Fruit fly (Drosophila melanogaster) whole organism, adult: Measurements from ENCODE around the gene mRpS33.

Source experiments
- CG11617 ChIP-seq: fragments of 200-800 bp; sonication (Bioruptor generic); optimal IDR thresholded peaks from 2 replicates; lab custom pipeline; 2017; ENCODE audit warnings: mild to moderate bottlenecking, missing biosample characterization, missing genetic modification reagents, missing genetic modification characterization
- CG12768 ChIP-seq: fragments of 200-800 bp; sonication (Bioruptor generic); optimal IDR thresholded peaks from 2 replicates; lab custom pipeline; 2017; ENCODE audit warnings: missing biosample characterization, missing genetic modification characterization, mild to moderate bottlenecking, moderate library complexity, missing genetic modification reagents
- CG33017 ChIP-seq: fragments of 200-800 bp; sonication (Bioruptor generic); optimal IDR thresholded peaks from 2 replicates; lab custom pipeline; 2018; ENCODE audit warnings: missing biosample characterization, mild to moderate bottlenecking, missing genetic modification characterization, moderate library complexity
- CG7045 ChIP-seq: fragments of 200-800 bp; sonication (Bioruptor generic); optimal IDR thresholded peaks from 2 replicates; lab custom pipeline; 2017; ENCODE audit warnings: missing biosample characterization, mild to moderate bottlenecking, missing genetic modification characterization
- CG7101 ChIP-seq: fragments of 200-800 bp; sonication (Bioruptor generic); optimal IDR thresholded peaks from 2 replicates; lab custom pipeline; 2018; ENCODE audit warnings: missing biosample characterization, mild to moderate bottlenecking, missing genetic modification characterization, moderate library complexity
- Hr96 ChIP-seq: fragments of 200-800 bp; sonication (Bioruptor generic); optimal IDR thresholded peaks from 2 replicates; lab custom pipeline; 2016; ENCODE audit warnings: missing biosample characterization, missing genetic modification characterization
- Mnt ChIP-seq: fragments of 200-800 bp; sonication (Bioruptor generic); optimal IDR thresholded peaks from 2 replicates; lab custom pipeline; 2016; ENCODE audit warnings: missing biosample characterization, mild to moderate bottlenecking, missing genetic modification characterization
- cic ChIP-seq: fragments of 200-800 bp; sonication (Bioruptor generic); optimal IDR thresholded peaks from 2 replicates; lab custom pipeline; 2017; ENCODE audit warnings: missing biosample characterization, mild to moderate bottlenecking, missing genetic modification characterization, moderate library complexity
- cnc ChIP-seq, 2 experiments: fragments of >200 bp; optimal IDR thresholded peaks; 2 replicates each; lab custom pipeline; 2017
- kay ChIP-seq: fragments of 200-800 bp; sonication (Bioruptor generic); peaks from one replicate; lab custom pipeline; 2016; ENCODE audit warnings: missing biosample characterization, missing genetic modification characterization, borderline replicate concordance
- pad ChIP-seq: fragments of 200-800 bp; sonication (Bioruptor generic); optimal IDR thresholded peaks from 3 replicates; lab custom pipeline; 2017; ENCODE audit warnings: missing biosample characterization, missing genetic modification characterization, mild to moderate bottlenecking, moderate library complexity, missing genetic modification reagents
- tj ChIP-seq: fragments of 200-800 bp; sonication (Bioruptor generic); optimal IDR thresholded peaks from 3 replicates; lab custom pipeline; 2017; ENCODE audit warnings: missing biosample characterization, mild to moderate bottlenecking, missing genetic modification characterization, moderate library complexity
- toe ChIP-seq: fragments of 200-800 bp; sonication (Bioruptor generic); optimal IDR thresholded peaks from 2 replicates; lab custom pipeline; 2016; ENCODE audit warnings: missing biosample characterization, missing genetic modification characterization

DNA sequence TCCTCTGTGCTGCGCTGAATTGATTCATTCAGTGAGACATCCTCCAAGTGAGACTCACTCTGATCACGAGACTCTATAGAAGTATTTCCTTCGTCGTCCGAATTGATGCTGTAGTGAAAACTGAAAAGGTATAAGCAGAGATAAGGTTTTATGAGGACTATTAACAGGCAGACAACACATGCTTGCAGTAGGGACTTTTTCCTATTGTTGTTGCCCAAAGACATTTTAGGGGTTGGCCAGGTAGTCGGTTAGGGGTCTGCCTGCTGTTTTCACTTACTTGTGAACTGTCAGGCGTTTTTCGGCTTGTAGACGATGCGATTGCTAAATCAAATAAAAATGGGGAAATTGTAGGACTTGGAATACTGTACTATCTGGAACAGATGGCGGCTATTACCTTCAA lies 32.2 kb upstream of the mRpS33 start:
- TF ChIP-seq kay (no peak), cic (no peak), tj (GFP tag; lab: Kevin White, UChicago) (no peak), cnc (optimal IDR thresholded peaks at IDR 0.05; lab: Kevin White, UChicago) (no peak), CG33017 (tag; lab: Kevin White, UChicago) (no peak), pad (GFP tag; lab: Kevin White, UChicago) (no peak), CG12768 (GFP tag; lab: Kevin White, UChicago) (no peak), CG11617 (no peak), CG7101 (tag; lab: Kevin White, UChicago) (no peak), Hr96 (GFP tag; lab: Kevin White, UChicago) (no peak), toe (no peak), Mnt (no peak), CG7045 (GFP tag; lab: Kevin White, UChicago) (no peak)
